Fruit fly (Drosophila melanogaster) whole organism, embryonic: ENCODE data around the gene Or67d.

Experiments used
- Adf1 ChIP-seq: fragments of 200-800 bp; sonication (Bioruptor generic); IDR thresholded peaks from 2 replicates; pipeline ENCODE4 v1.3.6; 2022; ENCODE audit warnings: missing biosample characterization, missing genetic modification characterization
- Antp ChIP-seq: fragments of 200-800 bp; sonication (Bioruptor generic); optimal IDR thresholded peaks from 3 replicates; lab custom pipeline; 2016; ENCODE audit warnings: missing biosample characterization, missing genetic modification characterization
- CG10543 ChIP-seq: fragments of 200-800 bp; sonication (Bioruptor generic); optimal IDR thresholded peaks from 3 replicates; lab custom pipeline; 2017; ENCODE audit warnings: missing biosample characterization, mild to moderate bottlenecking, missing genetic modification characterization, moderate library complexity
- CG12391 ChIP-seq: fragments of 200-800 bp; sonication (Bioruptor generic); optimal IDR thresholded peaks from 3 replicates; lab custom pipeline; 2018; ENCODE audit warnings: missing biosample characterization, mild to moderate bottlenecking, missing genetic modification characterization, moderate library complexity
- CG14860 ChIP-seq: fragments of 200-800 bp; sonication (Bioruptor generic); IDR thresholded peaks from 3 replicates; pipeline ENCODE4 v1.3.6; 2022; ENCODE audit warnings: missing biosample characterization, missing genetic modification characterization; ENCODE audit not compliant: partially characterized antibody
- CG1603 ChIP-seq: fragments of 200-800 bp; sonication (Bioruptor generic); optimal IDR thresholded peaks from 2 replicates; lab custom pipeline; 2019; ENCODE audit warnings: missing biosample characterization, mild to moderate bottlenecking, missing genetic modification characterization, moderate library complexity
- CG17328 ChIP-seq: fragments of 200-800 bp; sonication (Bioruptor generic); IDR thresholded peaks from 2 replicates; pipeline ENCODE4 v1.3.6; 2022; ENCODE audit warnings: missing biosample characterization, missing genetic modification characterization
- CG1832 ChIP-seq: fragments of 200-800 bp; sonication (Bioruptor generic); optimal IDR thresholded peaks from 2 replicates; lab custom pipeline; 2017; ENCODE audit warnings: missing biosample characterization, mild to moderate bottlenecking, missing genetic modification characterization, inconsistent platforms
- CG18599 ChIP-seq: fragments of 200-800 bp; sonication (Bioruptor generic); optimal IDR thresholded peaks from 3 replicates; lab custom pipeline; 2017; ENCODE audit warnings: missing biosample characterization, missing genetic modification characterization, mild to moderate bottlenecking, moderate library complexity, missing genetic modification reagents
- CG30403 ChIP-seq: fragments of 200-800 bp; sonication (Bioruptor generic); optimal IDR thresholded peaks from 3 replicates; lab custom pipeline; 2016; ENCODE audit warnings: missing biosample characterization, missing genetic modification characterization
- CG32767 ChIP-seq: fragments of 200-800 bp; sonication (Bioruptor generic); IDR thresholded peaks from 2 replicates; pipeline ENCODE4 v1.3.6; 2022; ENCODE audit warnings: missing biosample characterization, missing genetic modification characterization
- CG6791 ChIP-seq: fragments of 200-800 bp; sonication (Bioruptor generic); IDR thresholded peaks from 3 replicates; pipeline ENCODE4 v1.3.6; 2022; ENCODE audit warnings: missing biosample characterization, missing genetic modification characterization; ENCODE audit not compliant: partially characterized antibody
- Ets65A ChIP-seq: fragments of 200-800 bp; sonication (Bioruptor generic); peaks from one replicate; lab custom pipeline; 2016; ENCODE audit warnings: missing biosample characterization, missing genetic modification characterization
- Med ChIP-seq: fragments of 200-800 bp; sonication (Bioruptor generic); peaks from one replicate; lab custom pipeline; 2016; ENCODE audit warnings: missing biosample characterization, missing genetic modification characterization, mild to moderate bottlenecking, inconsistent platforms, moderate library complexity
- Opbp ChIP-seq: fragments of 200-800 bp; sonication (Bioruptor generic); IDR thresholded peaks from 3 replicates; pipeline ENCODE4 v1.3.6; 2022; ENCODE audit warnings: missing biosample characterization, missing genetic modification characterization; ENCODE audit not compliant: partially characterized antibody
- bbx ChIP-seq: fragments of 200-800 bp; sonication (Bioruptor generic); IDR thresholded peaks from 2 replicates; pipeline ENCODE4 v1.3.6; 2022; ENCODE audit warnings: missing biosample characterization, missing genetic modification characterization; ENCODE audit not compliant: partially characterized antibody
- bsh ChIP-seq, 2 experiments: fragments of 200-800 bp; sonication (Bioruptor generic); optimal IDR thresholded peaks; 2 replicates each; lab custom pipeline; 2017 to 2018; ENCODE audit warnings: mild to moderate bottlenecking in 2 of 2, missing biosample characterization in 2 of 2, missing genetic modification characterization in 2 of 2, moderate library complexity in 1 of 2
- cg ChIP-seq: fragments of 200-800 bp; sonication (Bioruptor generic); optimal IDR thresholded peaks from 3 replicates; lab custom pipeline; 2019; ENCODE audit warnings: missing biosample characterization, mild to moderate bottlenecking, missing genetic modification characterization, moderate library complexity
- chinmo ChIP-seq: fragments of 200-800 bp; sonication (Bioruptor generic); IDR thresholded peaks from 4 replicates; pipeline ENCODE4 v1.3.6; 2022; ENCODE audit warnings: missing biosample characterization, missing genetic modification characterization; ENCODE audit not compliant: partially characterized antibody
- dmrt11E ChIP-seq: fragments of 200-800 bp; sonication (Bioruptor generic); optimal IDR thresholded peaks from 3 replicates; lab custom pipeline; 2018; ENCODE audit warnings: missing biosample characterization, mild to moderate bottlenecking, missing genetic modification characterization, moderate library complexity
- dmrt99B ChIP-seq: fragments of 200-800 bp; sonication (Bioruptor generic); optimal IDR thresholded peaks from 2 replicates; lab custom pipeline; 2018; ENCODE audit warnings: missing biosample characterization, mild to moderate bottlenecking, missing genetic modification characterization, moderate library complexity
- ewg ChIP-seq: fragments of 200-800 bp; sonication (Bioruptor generic); optimal IDR thresholded peaks from 3 replicates; lab custom pipeline; 2017; ENCODE audit warnings: mild to moderate bottlenecking, missing biosample characterization, missing genetic modification reagents, missing genetic modification characterization
- gcm ChIP-seq: fragments of 200-800 bp; sonication (Bioruptor generic); optimal IDR thresholded peaks from 2 replicates; lab custom pipeline; 2019; ENCODE audit warnings: missing biosample characterization, mild to moderate bottlenecking, missing genetic modification characterization, moderate library complexity
- gem ChIP-seq: fragments of 200-800 bp; sonication (Bioruptor generic); optimal IDR thresholded peaks from 2 replicates; lab custom pipeline; 2019; ENCODE audit warnings: missing biosample characterization, mild to moderate bottlenecking, missing genetic modification characterization, moderate library complexity
- hkb ChIP-seq, 2 experiments: fragments of 200-800 bp in 1 of 2; fragments of >200 bp in 1 of 2; sonication (Bioruptor generic) in 1 of 2; IDR thresholded peaks in 1 of 2; optimal IDR thresholded peaks in 1 of 2; 2 replicates each; pipeline versions ENCODE4 v1.3.6 to Lab custom; 2017 to 2022; ENCODE audit warnings: missing biosample characterization in 1 of 2, missing genetic modification characterization in 1 of 2
- kni ChIP-seq: fragments of 200-800 bp; sonication (Bioruptor generic); optimal IDR thresholded peaks from 3 replicates; lab custom pipeline; 2017; ENCODE audit warnings: mild to moderate bottlenecking, missing biosample characterization, missing genetic modification reagents, missing genetic modification characterization
- lmd ChIP-seq: fragments of 200-800 bp; sonication (Bioruptor generic); IDR thresholded peaks from 2 replicates; pipeline ENCODE4 v1.3.6; 2022; ENCODE audit warnings: missing biosample characterization, missing genetic modification characterization
- lola ChIP-seq, 3 experiments: fragments of >200 bp in 2 of 3; fragments of 200-800 bp in 1 of 3; sonication (Bioruptor generic) in 1 of 3; optimal IDR thresholded peaks; 2 replicates each; lab custom pipeline; 2017 to 2019; ENCODE audit warnings: missing biosample characterization in 3 of 3, missing genetic modification characterization in 3 of 3, mild to moderate bottlenecking in 1 of 3, moderate library complexity in 1 of 3
- nmo ChIP-seq: fragments of 200-800 bp; sonication (Bioruptor generic); optimal IDR thresholded peaks from 2 replicates; lab custom pipeline; 2018; ENCODE audit warnings: missing biosample characterization, mild to moderate bottlenecking, missing genetic modification characterization, moderate library complexity
- otp ChIP-seq: fragments of 200-800 bp; sonication (Bioruptor generic); IDR thresholded peaks from 3 replicates; pipeline ENCODE4, ENCODE4 v1.3.6; 2022; ENCODE audit warnings: missing biosample characterization, missing genetic modification characterization
- pfk ChIP-seq: fragments of 200-800 bp; sonication (Bioruptor generic); optimal IDR thresholded peaks from 2 replicates; lab custom pipeline; 2018; ENCODE audit warnings: missing biosample characterization, mild to moderate bottlenecking, missing genetic modification characterization, moderate library complexity
- pho ChIP-seq: fragments of 200-800 bp; sonication (Bioruptor generic); optimal IDR thresholded peaks from 2 replicates; lab custom pipeline; 2016; ENCODE audit warnings: missing biosample characterization, missing genetic modification characterization
- pros ChIP-seq: fragments of 200-800 bp; sonication (Bioruptor generic); optimal IDR thresholded peaks from 3 replicates; lab custom pipeline; 2019; ENCODE audit warnings: missing biosample characterization, mild to moderate bottlenecking, missing genetic modification characterization, moderate library complexity
- psq ChIP-seq: fragments of 200-800 bp; sonication (Bioruptor generic); optimal IDR thresholded peaks from 2 replicates; lab custom pipeline; 2017; ENCODE audit warnings: missing biosample characterization, missing genetic modification characterization
- row ChIP-seq: fragments of 200-800 bp; sonication (Bioruptor generic); IDR thresholded peaks from 3 replicates; pipeline ENCODE4 v1.3.6; 2022; ENCODE audit warnings: missing biosample characterization, missing genetic modification characterization
- run ChIP-seq: fragments of 200-800 bp; sonication (Bioruptor generic); optimal IDR thresholded peaks from 3 replicates; lab custom pipeline; 2018; ENCODE audit warnings: missing biosample characterization, mild to moderate bottlenecking, missing genetic modification characterization
- sens ChIP-seq: fragments of 200-800 bp; sonication (Bioruptor generic); peaks from one replicate; lab custom pipeline; 2016; ENCODE audit warnings: missing biosample characterization, missing genetic modification characterization
- shn ChIP-seq: fragments of 200-800 bp; sonication (Bioruptor generic); optimal IDR thresholded peaks from 3 replicates; lab custom pipeline; 2016; ENCODE audit warnings: missing biosample characterization, missing genetic modification characterization
- sisA ChIP-seq: fragments of 200-800 bp; sonication (Bioruptor generic); IDR thresholded peaks from 2 replicates; pipeline ENCODE4 v1.3.6; 2022; ENCODE audit warnings: missing biosample characterization, missing genetic modification characterization
- tap ChIP-seq: fragments of 200-800 bp; optimal IDR thresholded peaks from 3 replicates; lab custom pipeline; 2019; ENCODE audit warnings: missing biosample characterization, mild to moderate bottlenecking, missing genetic modification characterization, moderate library complexity
- tll ChIP-seq, 2 experiments: fragments of 200-800 bp in 1 of 2; fragments of >200 bp in 1 of 2; sonication (Bioruptor generic) in 1 of 2; optimal IDR thresholded peaks; 2 replicates each; lab custom pipeline; 2017 to 2019; ENCODE audit warnings: missing biosample characterization in 2 of 2, missing genetic modification characterization in 2 of 2, mild to moderate bottlenecking in 1 of 2, moderate library complexity in 1 of 2
- ttk ChIP-seq: fragments of 200-800 bp; sonication (Bioruptor generic); IDR thresholded peaks from 2 replicates; pipeline ENCODE4 v2.1.2; 2022; ENCODE audit warnings: missing biosample characterization, missing genetic modification characterization
- vfl ChIP-seq: fragments of 200-800 bp; sonication (Bioruptor generic); optimal IDR thresholded peaks from 2 replicates; lab custom pipeline; 2016; ENCODE audit warnings: missing biosample characterization, missing genetic modification characterization
- zf30C ChIP-seq: fragments of 200-800 bp; sonication (Bioruptor generic); optimal IDR thresholded peaks from 3 replicates; lab custom pipeline; 2018; ENCODE audit warnings: missing biosample characterization, mild to moderate bottlenecking, missing genetic modification characterization

Gene Or67d

DNA sequence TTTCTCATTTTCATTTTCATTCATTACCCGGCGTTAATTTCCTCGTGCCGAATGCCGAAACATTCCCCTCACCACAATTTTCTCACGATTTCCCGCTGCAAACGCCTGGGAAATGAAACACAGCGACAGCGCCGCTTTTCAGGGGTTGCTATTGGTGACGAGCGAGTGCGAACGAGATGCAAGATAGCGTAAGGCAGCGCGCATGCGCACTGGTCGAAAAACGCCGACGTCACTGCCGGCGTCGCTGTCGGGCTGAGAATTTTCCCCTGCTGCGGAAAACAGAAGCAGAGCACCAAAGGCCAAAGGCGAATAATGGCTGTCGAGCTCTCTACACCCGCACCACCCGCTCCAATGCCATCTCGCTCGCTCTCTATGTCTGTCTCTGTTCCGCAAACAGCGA is 16.4 kb downstream of the Or67d start (continued):
- TF ChIP-seq CG1832 (GFP tag; lab: Kevin White, UChicago) = peak; percentile 88
- 0 out of 2 replicates have a peak, but pooled peaks have one; percentile 13 for TF ChIP-seq bbx (GFP tag; lab: Robert Waterston, UW)
- peak; percentile 17 for TF ChIP-seq CG10543 (GFP tag; lab: Kevin White, UChicago)
- TF ChIP-seq cg (GFP tag; lab: Kevin White, UChicago) = peak; percentile 36
- peak in 1 of 2 experiments; percentile 34 for TF ChIP-seq tll (GFP tag; optimal IDR thresholded peaks at IDR 0.05; lab: Kevin White, UChicago)
- peak; percentile 57; the same call in 2 of the 3 replicates for TF ChIP-seq CG6791
- no peak for TF ChIP-seq lmd (GFP tag; lab: Robert Waterston, UW)
- TF ChIP-seq CG18599 (GFP tag; lab: Kevin White, UChicago) = peak; percentile 37
- TF ChIP-seq pros (GFP tag; lab: Kevin White, UChicago) = peak; percentile 44
- TF ChIP-seq sens (GFP tag; lab: Kevin White, UChicago) = no peak
- peak; percentile 99 for TF ChIP-seq Adf1 (GFP tag; lab: Robert Waterston, UW)
- TF ChIP-seq shn = no peak
- peak; percentile 14; the same call in 1 of the 3 replicates for TF ChIP-seq Opbp (GFP tag; lab: Robert Waterston, UW)
- TF ChIP-seq gcm (GFP tag; lab: Kevin White, UChicago) = no peak
- TF ChIP-seq vfl (GFP tag; lab: Kevin White, UChicago) = no peak
- peak; percentile 60; the same call in 1 of the 2 replicates for TF ChIP-seq ttk (GFP tag; lab: Robert Waterston, UW)
- peak; percentile 97 for TF ChIP-seq pfk
- no peak for TF ChIP-seq CG32767 (GFP tag; lab: Robert Waterston, UW)
- TF ChIP-seq ewg (GFP tag; lab: Kevin White, UChicago) = peak; percentile 95
- 0 out of 4 replicates have a peak, but pooled peaks have one; percentile 63 for TF ChIP-seq chinmo
- TF ChIP-seq psq (GFP tag; lab: Kevin White, UChicago) = peak; percentile 94
- TF ChIP-seq kni (GFP tag; lab: Kevin White, UChicago) = peak; percentile 77
- TF ChIP-seq Med (GFP tag; lab: Kevin White, UChicago) = peak; percentile 32
- TF ChIP-seq, all 482 proteins: peak for 35

DNA sequence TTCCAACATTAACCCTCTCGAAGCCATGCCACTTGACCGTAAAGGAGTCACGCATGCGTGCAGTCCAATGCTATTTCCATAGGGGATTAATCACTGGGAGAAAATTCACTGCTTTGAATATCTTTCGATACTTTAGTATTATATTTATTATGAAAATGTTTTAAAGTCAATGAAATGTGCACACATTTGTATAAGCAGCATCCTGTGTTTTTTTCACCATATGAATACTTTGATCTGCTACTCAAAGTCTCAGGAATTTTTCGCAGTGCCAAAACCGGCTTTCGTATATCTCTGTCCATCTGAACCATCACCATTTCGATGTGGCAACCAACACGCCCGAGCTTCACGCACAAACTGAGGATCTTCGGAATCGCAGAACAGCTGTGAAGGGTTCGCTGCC is 23.2 kb downstream of the Or67d start:
- peak; percentile 52 for TF ChIP-seq dmrt11E (tag; lab: Kevin White, UChicago)
- peak; percentile 18; the same call in 1 of the 2 replicates for TF ChIP-seq CG17328 (GFP tag; lab: Robert Waterston, UW)
- TF ChIP-seq CG12391 (tag; lab: Kevin White, UChicago) = peak; percentile 9
- TF ChIP-seq sens (GFP tag; lab: Kevin White, UChicago) = peak; percentile 80
- TF ChIP-seq dmrt99B = peak; percentile 15
- no peak for TF ChIP-seq tap (tag; lab: Kevin White, UChicago)
- 0 out of 3 replicates have a peak, but pooled peaks have one; percentile 12 for TF ChIP-seq CG14860
- TF ChIP-seq nmo = no peak
- TF ChIP-seq zf30C (GFP tag; lab: Kevin White, UChicago) = peak; percentile 12
- peak; percentile 35; the same call in 1 of the 3 replicates for TF ChIP-seq row (GFP tag; lab: Robert Waterston, UW)
- no peak for TF ChIP-seq run
- TF ChIP-seq pho = no peak
- TF ChIP-seq lola (GFP tag; optimal IDR thresholded peaks at IDR 0.05; lab: Kevin White, UChicago) = peak in 1 of 3 experiments; percentile 9
- TF ChIP-seq otp (GFP tag; lab: Robert Waterston, UW) = no peak
- peak in 1 of 2 experiments; percentile 37 for TF ChIP-seq bsh (GFP tag; optimal IDR thresholded peaks at IDR 0.05; lab: Kevin White, UChicago)
- TF ChIP-seq sisA (GFP tag; lab: Robert Waterston, UW) = peak; percentile 23; the same call in 1 of the 2 replicates
- no peak for TF ChIP-seq CG30403 (GFP tag; lab: Kevin White, UChicago)
- peak; percentile 1 for TF ChIP-seq gem (tag; lab: Kevin White, UChicago)
- no peak for TF ChIP-seq Antp (GFP tag; lab: Kevin White, UChicago)
- no peak for TF ChIP-seq hkb (optimal IDR thresholded peaks at IDR 0.05; lab: Kevin White, UChicago)
- 0 out of 2 replicates have a peak, but pooled peaks have one; percentile 7 for TF ChIP-seq hkb (GFP tag; IDR thresholded peaks at IDR 0.05; lab: Robert Waterston, UW)
- TF ChIP-seq Ets65A (GFP tag; lab: Kevin White, UChicago) = peak; percentile 10
- TF ChIP-seq kni (GFP tag; lab: Kevin White, UChicago) = no peak
- TF ChIP-seq CG1603 = peak; percentile 18
- TF ChIP-seq, all 482 proteins: peak for 15
